Fruit fly (Drosophila melanogaster) whole organism, embryonic: ENCODE measurements around the gene CG6966.
A peak's percentile ranks its signal among the peaks of the same experiment; 100 is the strongest.

Experiments used
- Adf1 ChIP-seq: fragments of 200-800 bp; sonication (Bioruptor generic); IDR thresholded peaks from 2 replicates; pipeline ENCODE4 v1.3.6; 2022; ENCODE audit warnings: missing biosample characterization, missing genetic modification characterization
- Blimp-1 ChIP-seq: fragments of 200-800 bp; sonication (Bioruptor generic); optimal IDR thresholded peaks from 3 replicates; lab custom pipeline; 2018; ENCODE audit warnings: missing biosample characterization, missing genetic modification characterization, mild to moderate bottlenecking, moderate library complexity, missing genetic modification reagents
- CG10321 ChIP-seq: fragments of 200-800 bp; sonication (Bioruptor generic); IDR thresholded peaks from 2 replicates; pipeline ENCODE4 v1.3.6; 2022; ENCODE audit warnings: missing biosample characterization, missing genetic modification characterization
- CG10959 ChIP-seq: fragments of 200-800 bp; sonication (Bioruptor generic); IDR thresholded peaks from 2 replicates; pipeline ENCODE4 v1.3.6; 2022; ENCODE audit warnings: missing biosample characterization, missing genetic modification characterization
- CG13894 ChIP-seq: fragments of 200-800 bp; sonication (Bioruptor generic); optimal IDR thresholded peaks from 3 replicates; lab custom pipeline; 2018; ENCODE audit warnings: missing biosample characterization, mild to moderate bottlenecking, missing genetic modification characterization, moderate library complexity
- CG14667 ChIP-seq: fragments of 200-800 bp; sonication (Bioruptor generic); IDR thresholded peaks from 2 replicates; pipeline ENCODE4 v1.3.6; 2022; ENCODE audit warnings: missing biosample characterization, missing genetic modification characterization
- CG1832 ChIP-seq: fragments of 200-800 bp; sonication (Bioruptor generic); optimal IDR thresholded peaks from 2 replicates; lab custom pipeline; 2017; ENCODE audit warnings: missing biosample characterization, mild to moderate bottlenecking, missing genetic modification characterization, inconsistent platforms
- CG2129 ChIP-seq: fragments of 200-800 bp; sonication (Bioruptor generic); IDR thresholded peaks from 2 replicates; pipeline ENCODE4 v1.3.6; 2022; ENCODE audit warnings: missing biosample characterization, missing genetic modification characterization; ENCODE audit not compliant: partially characterized antibody
- CG31365 ChIP-seq: fragments of 200-800 bp; sonication (Bioruptor generic); optimal IDR thresholded peaks from 2 replicates; lab custom pipeline; 2018; ENCODE audit warnings: missing biosample characterization, mild to moderate bottlenecking, missing genetic modification characterization
- CG31441 ChIP-seq: fragments of 200-800 bp; sonication (Bioruptor generic); IDR thresholded peaks from 2 replicates; pipeline ENCODE4 v1.3.6; 2022; ENCODE audit warnings: missing biosample characterization, missing genetic modification characterization
- CG34224 ChIP-seq: fragments of 200-800 bp; sonication (Bioruptor generic); IDR thresholded peaks from 3 replicates; pipeline ENCODE4 v1.3.6; 2022; ENCODE audit warnings: missing biosample characterization, missing genetic modification characterization; ENCODE audit not compliant: partially characterized antibody
- CG34376 ChIP-seq: fragments of 200-800 bp; sonication (Bioruptor generic); optimal IDR thresholded peaks from 2 replicates; lab custom pipeline; 2018; ENCODE audit warnings: missing biosample characterization, mild to moderate bottlenecking, missing genetic modification characterization
- CG7357 ChIP-seq: fragments of 200-800 bp; sonication (Bioruptor generic); IDR thresholded peaks from 3 replicates; pipeline ENCODE4 v1.3.6; 2022; ENCODE audit warnings: missing biosample characterization, missing genetic modification characterization
- CG8359 ChIP-seq: fragments of 200-800 bp; sonication (Bioruptor generic); optimal IDR thresholded peaks from 2 replicates; lab custom pipeline; 2017; ENCODE audit warnings: missing biosample characterization, mild to moderate bottlenecking, missing genetic modification characterization, borderline replicate concordance
- CTCF ChIP-seq: fragments of 200-800 bp; sonication (Bioruptor generic); optimal IDR thresholded peaks from 2 replicates; lab custom pipeline; 2017; ENCODE audit warnings: missing biosample characterization, mild to moderate bottlenecking, missing genetic modification characterization, moderate library complexity
- CkIIα-i1 ChIP-seq: fragments of 200-800 bp; sonication (Bioruptor generic); IDR thresholded peaks from 2 replicates; pipeline ENCODE4 v1.3.6; 2022; ENCODE audit warnings: missing biosample characterization, missing genetic modification characterization
- D ChIP-seq, 2 experiments: fragments of 200-800 bp in 1 of 2; fragments of >200 bp in 1 of 2; sonication (Bioruptor generic) in 1 of 2; optimal IDR thresholded peaks; 2 replicates in 1 of 2; 3 replicates in 1 of 2; lab custom pipeline; 2017; ENCODE audit warnings: mild to moderate bottlenecking in 1 of 2, missing biosample characterization in 1 of 2, missing genetic modification characterization in 1 of 2, missing genetic modification reagents in 1 of 2
- Doc3 ChIP-seq: fragments of 200-800 bp; sonication (Bioruptor generic); IDR thresholded peaks from 3 replicates; pipeline ENCODE4 v1.3.6; 2022; ENCODE audit warnings: missing biosample characterization, missing genetic modification characterization; ENCODE audit not compliant: partially characterized antibody
- Drgx ChIP-seq: fragments of 200-800 bp; sonication (Bioruptor generic); IDR thresholded peaks from 2 replicates; pipeline ENCODE4 v1.3.6; 2022; ENCODE audit warnings: missing biosample characterization, missing genetic modification characterization
- ERR ChIP-seq: fragments of 200-800 bp; sonication (Bioruptor generic); optimal IDR thresholded peaks from 2 replicates; lab custom pipeline; 2016; ENCODE audit warnings: missing biosample characterization, missing genetic modification characterization
- GATAe ChIP-seq: fragments of 200-800 bp; sonication (Bioruptor generic); conservative IDR thresholded peaks from 2 replicates; pipeline ENCODE4 v1.3.6; 2022; ENCODE audit warnings: missing biosample characterization, missing genetic modification characterization
- H15 ChIP-seq: fragments of 200-800 bp; sonication (Bioruptor generic); IDR thresholded peaks from 3 replicates; pipeline ENCODE4 v1.3.6; 2022; ENCODE audit warnings: missing biosample characterization, missing genetic modification characterization
- HmgZ ChIP-seq: fragments of 200-800 bp; sonication (Bioruptor generic); optimal IDR thresholded peaks from 2 replicates; lab custom pipeline; 2018; ENCODE audit warnings: missing biosample characterization, mild to moderate bottlenecking, missing genetic modification characterization
- Mad ChIP-seq: fragments of 200-800 bp; sonication (Bioruptor generic); optimal IDR thresholded peaks from 2 replicates; lab custom pipeline; 2016; ENCODE audit warnings: missing biosample characterization, missing genetic modification characterization
- NFAT ChIP-seq: fragments of 200-800 bp; sonication (Bioruptor generic); IDR thresholded peaks from 2 replicates; pipeline ENCODE4 v1.3.6; 2022; ENCODE audit warnings: missing biosample characterization, missing genetic modification characterization
- NK7.1 ChIP-seq: fragments of 200-800 bp; sonication (Bioruptor generic); optimal IDR thresholded peaks from 3 replicates; lab custom pipeline; 2016; ENCODE audit warnings: missing biosample characterization, missing genetic modification characterization
- Rfx ChIP-seq: fragments of 200-800 bp; sonication (Bioruptor generic); IDR thresholded peaks from 2 replicates; pipeline ENCODE4 v1.3.6; 2022; ENCODE audit warnings: missing biosample characterization, missing genetic modification characterization
- Spps ChIP-seq: fragments of 200-800 bp; sonication (Bioruptor generic); optimal IDR thresholded peaks from 2 replicates; lab custom pipeline; 2018; ENCODE audit warnings: missing biosample characterization, mild to moderate bottlenecking, missing genetic modification characterization
- Xrp1 ChIP-seq: fragments of 200-800 bp; sonication (Bioruptor generic); IDR thresholded peaks from 2 replicates; pipeline ENCODE4 v1.3.6; 2022; ENCODE audit warnings: missing biosample characterization, missing genetic modification characterization
- abd-A ChIP-seq: fragments of 200-800 bp; sonication (Bioruptor generic); optimal IDR thresholded peaks from 3 replicates; lab custom pipeline; 2019; ENCODE audit warnings: missing biosample characterization, mild to moderate bottlenecking, missing genetic modification characterization, moderate library complexity
- az2 ChIP-seq: fragments of 200-800 bp; sonication (Bioruptor generic); optimal IDR thresholded peaks from 3 replicates; lab custom pipeline; 2016; ENCODE audit warnings: missing biosample characterization, missing genetic modification characterization
- cwo ChIP-seq: fragments of 200-800 bp; sonication (Bioruptor generic); optimal IDR thresholded peaks from 3 replicates; lab custom pipeline; 2017; ENCODE audit warnings: missing biosample characterization, missing genetic modification characterization, mild to moderate bottlenecking, moderate library complexity, missing genetic modification reagents
- danr ChIP-seq: fragments of 200-800 bp; sonication (Bioruptor generic); IDR thresholded peaks from 2 replicates; pipeline ENCODE4 v1.3.6; 2022; ENCODE audit warnings: missing biosample characterization, missing genetic modification characterization
- en ChIP-seq: fragments of 200-800 bp; sonication (Bioruptor generic); optimal IDR thresholded peaks from 2 replicates; lab custom pipeline; 2016; ENCODE audit warnings: missing biosample characterization, missing genetic modification characterization
- fd3F ChIP-seq: fragments of 200-800 bp; sonication (Bioruptor generic); optimal IDR thresholded peaks from 2 replicates; lab custom pipeline; 2018; ENCODE audit warnings: missing biosample characterization, mild to moderate bottlenecking, missing genetic modification characterization, moderate library complexity
- gem ChIP-seq: fragments of 200-800 bp; sonication (Bioruptor generic); optimal IDR thresholded peaks from 2 replicates; lab custom pipeline; 2019; ENCODE audit warnings: missing biosample characterization, mild to moderate bottlenecking, missing genetic modification characterization, moderate library complexity
- gsb ChIP-seq: fragments of 200-800 bp; sonication (Bioruptor generic); IDR thresholded peaks from 2 replicates; pipeline ENCODE4 v1.3.6; 2022; ENCODE audit warnings: missing biosample characterization, missing genetic modification characterization
- gt ChIP-seq: fragments of 200-800 bp; sonication (Bioruptor generic); IDR thresholded peaks from 2 replicates; pipeline ENCODE4 v1.3.6; 2022; ENCODE audit warnings: missing biosample characterization, missing genetic modification characterization
- hkb ChIP-seq, 2 experiments: fragments of 200-800 bp in 1 of 2; fragments of >200 bp in 1 of 2; sonication (Bioruptor generic) in 1 of 2; IDR thresholded peaks in 1 of 2; optimal IDR thresholded peaks in 1 of 2; 2 replicates each; pipeline versions ENCODE4 v1.3.6 to Lab custom; 2017 to 2022; ENCODE audit warnings: missing biosample characterization in 1 of 2, missing genetic modification characterization in 1 of 2
- insv ChIP-seq, 2 experiments: fragments of 200-800 bp; sonication (Bioruptor generic); optimal IDR thresholded peaks; 3 replicates each; lab custom pipeline; 2016 to 2018; ENCODE audit warnings: missing biosample characterization in 2 of 2, missing genetic modification characterization in 2 of 2
- luna ChIP-seq: fragments of 200-800 bp; sonication (Bioruptor generic); optimal IDR thresholded peaks from 2 replicates; lab custom pipeline; 2016; ENCODE audit warnings: missing biosample characterization, missing genetic modification characterization
- maf-S ChIP-seq: fragments of 200-800 bp; sonication (Bioruptor generic); optimal IDR thresholded peaks from 2 replicates; lab custom pipeline; 2016; ENCODE audit warnings: missing biosample characterization, missing genetic modification characterization
- mld ChIP-seq: fragments of 200-800 bp; sonication (Bioruptor generic); IDR thresholded peaks from 3 replicates; pipeline ENCODE4 v1.3.6; 2022; ENCODE audit warnings: missing biosample characterization, missing genetic modification characterization; ENCODE audit not compliant: partially characterized antibody
- nmo ChIP-seq: fragments of 200-800 bp; sonication (Bioruptor generic); optimal IDR thresholded peaks from 2 replicates; lab custom pipeline; 2018; ENCODE audit warnings: missing biosample characterization, mild to moderate bottlenecking, missing genetic modification characterization, moderate library complexity
- p53 ChIP-seq: fragments of 200-800 bp; sonication (Bioruptor generic); optimal IDR thresholded peaks from 2 replicates; lab custom pipeline; 2016; ENCODE audit warnings: missing biosample characterization, missing genetic modification characterization
- pros ChIP-seq: fragments of 200-800 bp; sonication (Bioruptor generic); optimal IDR thresholded peaks from 3 replicates; lab custom pipeline; 2019; ENCODE audit warnings: missing biosample characterization, mild to moderate bottlenecking, missing genetic modification characterization, moderate library complexity
- sens ChIP-seq: fragments of 200-800 bp; sonication (Bioruptor generic); peaks from one replicate; lab custom pipeline; 2016; ENCODE audit warnings: missing biosample characterization, missing genetic modification characterization
- slbo ChIP-seq: fragments of 200-800 bp; sonication (Bioruptor generic); IDR thresholded peaks from 2 replicates; pipeline ENCODE4 v1.3.6; 2022; ENCODE audit warnings: missing biosample characterization, missing genetic modification characterization
- tin ChIP-seq: fragments of 200-800 bp; sonication (Bioruptor generic); optimal IDR thresholded peaks from 3 replicates; lab custom pipeline; 2016; ENCODE audit warnings: missing biosample characterization, missing genetic modification characterization
- wdn ChIP-seq: fragments of 200-800 bp; sonication (Bioruptor generic); IDR thresholded peaks from 2 replicates; pipeline ENCODE4 v1.3.6; 2022; ENCODE audit warnings: missing biosample characterization, missing genetic modification characterization
- yki ChIP-seq: fragments of >200 bp; optimal IDR thresholded peaks from 3 replicates; lab custom pipeline; 2018

CG6966 gene

DNA sequence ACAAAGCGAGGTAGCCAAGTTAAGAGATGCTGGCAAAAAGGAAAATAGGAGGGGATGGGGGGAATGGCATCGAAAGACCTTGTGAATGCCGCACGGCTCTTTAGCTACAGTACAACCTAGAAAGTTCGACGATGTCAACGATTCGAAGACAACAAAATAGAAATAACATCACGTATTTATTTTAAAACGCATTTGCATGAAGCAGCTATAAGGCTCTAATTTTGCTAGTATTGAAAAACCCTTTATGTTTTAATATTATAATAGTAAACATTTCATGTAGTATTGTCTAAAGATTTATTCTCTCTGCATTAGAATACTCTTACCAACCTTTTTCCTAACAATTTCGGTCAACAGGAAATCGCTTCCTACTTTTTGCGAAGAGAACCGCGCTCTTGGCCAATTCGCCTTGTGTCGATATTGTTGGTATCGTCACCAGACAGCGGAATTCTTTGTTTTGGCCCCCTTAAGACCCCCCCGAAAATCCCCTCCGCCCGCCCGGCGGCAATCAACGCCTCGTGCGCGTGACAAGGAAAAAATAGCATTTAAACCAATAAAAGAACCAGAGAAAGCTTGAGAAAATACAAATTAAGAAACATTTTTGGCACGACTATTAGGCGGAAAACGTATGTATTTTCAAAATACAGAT is 10.8 kb downstream of the CG6966 start:
- TF ChIP-seq tin (GFP tag; lab: Kevin White, UChicago) (no peak), luna (no peak), wdn (no peak), cwo (peak; percentile 21), H15 (GFP tag; lab: Robert Waterston, UW) (no peak), mld (no peak), Rfx (GFP tag; lab: Robert Waterston, UW) (peak; percentile 36; the same call in 1 of the 2 replicates), Xrp1 (GFP tag; lab: Robert Waterston, UW) (no peak), CG1832 (no peak), gt (GFP tag; lab: Robert Waterston, UW) (no peak), D (optimal IDR thresholded peaks at IDR 0.05; lab: Kevin White, UChicago) (no peak), D (GFP tag; optimal IDR thresholded peaks at IDR 0.05; lab: Kevin White, UChicago) (no peak), CG13894 (tag; lab: Kevin White, UChicago) (no peak), ERR (GFP tag; lab: Kevin White, UChicago) (no peak), insv (GFP tag; optimal IDR thresholded peaks at IDR 0.05; lab: Kevin White, UChicago) (no peak), CG10321 (GFP tag; lab: Robert Waterston, UW) (no peak), CG14667 (GFP tag; lab: Robert Waterston, UW) (no peak), NFAT (0 out of 2 replicates have a peak, but pooled peaks have one; percentile 29), Doc3 (GFP tag; lab: Robert Waterston, UW) (no peak), HmgZ (tag; lab: Kevin White, UChicago) (no peak), CG10959 (no peak), CkIIα-i1 (GFP tag; lab: Robert Waterston, UW) (no peak), CG7357 (GFP tag; lab: Robert Waterston, UW) (no peak), CG31441 (GFP tag; lab: Robert Waterston, UW) (no peak), GATAe (GFP tag; lab: Robert Waterston, UW) (no peak), yki (no peak), CTCF (GFP tag; lab: Kevin White, UChicago) (no peak), CG8359 (GFP tag; lab: Kevin White, UChicago) (no peak), pros (GFP tag; lab: Kevin White, UChicago) (no peak), abd-A (no peak), Blimp-1 (GFP tag; lab: Kevin White, UChicago) (no peak), Drgx (GFP tag; lab: Robert Waterston, UW) (no peak), hkb (optimal IDR thresholded peaks at IDR 0.05; lab: Kevin White, UChicago) (no peak), hkb (GFP tag; IDR thresholded peaks at IDR 0.05; lab: Robert Waterston, UW) (no peak), gsb (GFP tag; lab: Robert Waterston, UW) (no peak), CG31365 (tag; lab: Kevin White, UChicago) (no peak), az2 (GFP tag; lab: Kevin White, UChicago) (no peak), CG2129 (GFP tag; lab: Robert Waterston, UW) (no peak), slbo (GFP tag; lab: Robert Waterston, UW) (peak; percentile 24; the same call in 1 of the 2 replicates), CG34376 (GFP tag; lab: Kevin White, UChicago) (no peak), en (no peak), Adf1 (GFP tag; lab: Robert Waterston, UW) (no peak), CG34224 (GFP tag; lab: Robert Waterston, UW) (no peak), sens (GFP tag; lab: Kevin White, UChicago) (peak; percentile 16), gem (tag; lab: Kevin White, UChicago) (peak; percentile 5), p53 (GFP tag; lab: Kevin White, UChicago) (no peak), maf-S (GFP tag; lab: Kevin White, UChicago) (no peak), NK7.1 (GFP tag; lab: Kevin White, UChicago) (no peak), fd3F (GFP tag; lab: Kevin White, UChicago) (no peak), nmo (GFP tag; lab: Kevin White, UChicago) (no peak), Spps (tag; lab: Kevin White, UChicago) (no peak), Mad (GFP tag; lab: Kevin White, UChicago) (no peak), danr (GFP tag; lab: Robert Waterston, UW) (no peak)
